Comparison of ENCODE assay signal across 5 fruit fly cellular contexts in genomic region chr3L:8063214-8064156, dm6.
A peak's percentile ranks its signal among the peaks of the same experiment; 100 is the strongest.
TF ChIP-seq lines count a peak whose summit lies in the region.

Gene Sarm (plus strand): TSS chr3L:8063874.

- TF ChIP-seq CTCF in whole organism, embryonic (GFP tag; optimal IDR thresholded peaks at IDR 0.05; lab: Kevin White, UChicago): no peak

TF ChIP-seq in whole organism, adult, 20 proteins besides CTCF, POLR2A, EP300 and RAD21 (continues in another document):
- TF ChIP-seq ovo (GFP tag; optimal IDR thresholded peaks at IDR 0.05; lab: Kevin White, UChicago) (no peak), CG1620 (GFP tag; optimal IDR thresholded peaks at IDR 0.05; lab: Kevin White, UChicago) (peak; percentile 43), Clk (GFP tag; optimal IDR thresholded peaks at IDR 0.05; lab: Kevin White, UChicago) (no peak), CG14711 (tag; optimal IDR thresholded peaks at IDR 0.05; lab: Kevin White, UChicago) (peak; percentile 17), Mnt (GFP tag; optimal IDR thresholded peaks at IDR 0.05; lab: Kevin White, UChicago) (peak; percentile 60), cnc (optimal IDR thresholded peaks at IDR 0.05; lab: Kevin White, UChicago) (no peak), Hr96 (GFP tag; optimal IDR thresholded peaks at IDR 0.05; lab: Kevin White, UChicago) (no peak), CG5204 (GFP tag; optimal IDR thresholded peaks at IDR 0.05; lab: Kevin White, UChicago) (no peak), Crg-1 (GFP tag; optimal IDR thresholded peaks at IDR 0.05; lab: Kevin White, UChicago) (peak; percentile 12), CG7045 (GFP tag; optimal IDR thresholded peaks at IDR 0.05; lab: Kevin White, UChicago) (no peak), pad (GFP tag; optimal IDR thresholded peaks at IDR 0.05; lab: Kevin White, UChicago) (peak; percentile 45), cic (GFP tag; optimal IDR thresholded peaks at IDR 0.05; lab: Kevin White, UChicago) (no peak), CG7101 (tag; optimal IDR thresholded peaks at IDR 0.05; lab: Kevin White, UChicago) (no peak), kay (GFP tag; lab: Kevin White, UChicago; ENCODE audit: borderline replicate concordance) (no peak), CG33017 (tag; optimal IDR thresholded peaks at IDR 0.05; lab: Kevin White, UChicago) (no peak), toe (GFP tag; optimal IDR thresholded peaks at IDR 0.05; lab: Kevin White, UChicago) (peak; percentile 21), CG11617 (GFP tag; optimal IDR thresholded peaks at IDR 0.05; lab: Kevin White, UChicago) (peak; percentile 59), tj (GFP tag; optimal IDR thresholded peaks at IDR 0.05; lab: Kevin White, UChicago) (peak; percentile 37), CG12768 (GFP tag; optimal IDR thresholded peaks at IDR 0.05; lab: Kevin White, UChicago) (peak; percentile 30)

TF ChIP-seq in whole organism, embryonic, 481 proteins besides CTCF, POLR2A, EP300 and RAD21 (continues in another document):
- TF ChIP-seq Blimp-1 (GFP tag; optimal IDR thresholded peaks at IDR 0.05; lab: Kevin White, UChicago) (peak; percentile 18), fd96Cb (tag; optimal IDR thresholded peaks at IDR 0.05; lab: Kevin White, UChicago) (peak; percentile 36), dmrt99B (tag; optimal IDR thresholded peaks at IDR 0.05; lab: Kevin White, UChicago) (peak; percentile 60), lilli (GFP tag; optimal IDR thresholded peaks at IDR 0.05; lab: Kevin White, UChicago) (peak; percentile 52), Fer1 (GFP tag; optimal IDR thresholded peaks at IDR 0.05; lab: Kevin White, UChicago) (peak; percentile 52), CG7839 (tag; optimal IDR thresholded peaks at IDR 0.05; lab: Kevin White, UChicago) (peak; percentile 43), Ada2b (GFP tag; IDR thresholded peaks at IDR 0.05; lab: Robert Waterston, UW) (no peak), sqz (GFP tag; optimal IDR thresholded peaks at IDR 0.05; lab: Kevin White, UChicago) (no peak), CG17361 (GFP tag; IDR thresholded peaks at IDR 0.05; lab: Robert Waterston, UW) (peak; percentile 83), MBD-R2 (GFP tag; IDR thresholded peaks at IDR 0.05; lab: Robert Waterston, UW) (0 out of 2 replicates have a peak, but pooled peaks have one; percentile 16), Nf-YC (tag; optimal IDR thresholded peaks at IDR 0.05; lab: Kevin White, UChicago) (peak; percentile 60), ATbp (GFP tag; optimal IDR thresholded peaks at IDR 0.05; lab: Kevin White, UChicago) (peak; percentile 41), Xrp1 (GFP tag; IDR thresholded peaks at IDR 0.05; lab: Robert Waterston, UW) (peak; percentile 37; the same call in 1 of the 2 replicates), CG11560 (tag; IDR thresholded peaks at IDR 0.05; lab: Robert Waterston, UW) (no peak), CG10431 (GFP tag; optimal IDR thresholded peaks at IDR 0.05; lab: Kevin White, UChicago) (no peak), sug (tag; optimal IDR thresholded peaks at IDR 0.05; lab: Kevin White, UChicago) (peak; percentile 58), CG15514 (GFP tag; optimal IDR thresholded peaks at IDR 0.05; lab: Kevin White, UChicago) (peak; percentile 32), dati (GFP tag; IDR thresholded peaks at IDR 0.05; lab: Robert Waterston, UW) (no peak)

TF ChIP-seq in whole organism, prepupa, 60 proteins besides CTCF, POLR2A, EP300 and RAD21 (continues in another document):
- TF ChIP-seq salr (GFP tag; optimal IDR thresholded peaks at IDR 0.05; lab: Kevin White, UChicago) (peak in 1 of 2 experiments; percentile 62), fd59A (GFP tag; optimal IDR thresholded peaks at IDR 0.05; lab: Kevin White, UChicago) (peak; percentile 37), svp (GFP tag; lab: Kevin White, UChicago) (peak; percentile 91), Ets21C (GFP tag; optimal IDR thresholded peaks at IDR 0.05; lab: Kevin White, UChicago) (no peak), CG6792 (GFP tag; optimal IDR thresholded peaks at IDR 0.05; lab: Kevin White, UChicago) (peak; percentile 57), fkh (GFP tag; optimal IDR thresholded peaks at IDR 0.05; lab: Kevin White, UChicago) (peak; percentile 8), Gug (GFP tag; IDR thresholded peaks at IDR 0.05; lab: Robert Waterston, UW) (no peak), Hr38 (GFP tag; optimal IDR thresholded peaks at IDR 0.05; lab: Kevin White, UChicago) (no peak), Hr4 (GFP tag; optimal IDR thresholded peaks at IDR 0.05; lab: Kevin White, UChicago) (peak; percentile 61), cyc (GFP tag; optimal IDR thresholded peaks at IDR 0.05; lab: Kevin White, UChicago) (peak; percentile 9), esn (GFP tag; optimal IDR thresholded peaks at IDR 0.05; lab: Kevin White, UChicago) (peak; percentile 75), CG4318 (GFP tag; optimal IDR thresholded peaks at IDR 0.05; lab: Kevin White, UChicago) (no peak), CG3032 (tag; optimal IDR thresholded peaks at IDR 0.05; lab: Kevin White, UChicago) (peak; percentile 44), CG11762 (GFP tag; optimal IDR thresholded peaks at IDR 0.05; lab: Kevin White, UChicago; ENCODE audit: insufficient read depth) (peak; percentile 34), Eip75B (GFP tag; optimal IDR thresholded peaks at IDR 0.05; lab: Kevin White, UChicago) (peak; percentile 70), CG6276 (GFP tag; optimal IDR thresholded peaks at IDR 0.05; lab: Kevin White, UChicago) (peak; percentile 66), CG31627 (GFP tag; optimal IDR thresholded peaks at IDR 0.05; lab: Kevin White, UChicago) (peak; percentile 58), achi (GFP tag; optimal IDR thresholded peaks at IDR 0.05; lab: Kevin White, UChicago) (peak; percentile 61), CG6854 (GFP tag; optimal IDR thresholded peaks at IDR 0.05; lab: Kevin White, UChicago) (peak; percentile 28), CG7368 (GFP tag; optimal IDR thresholded peaks at IDR 0.05; lab: Kevin White, UChicago) (peak; percentile 26)

TF ChIP-seq in whole organism, pupa, 21 proteins besides CTCF, POLR2A, EP300 and RAD21:
- TF ChIP-seq Pif1A (GFP tag; optimal IDR thresholded peaks at IDR 0.05; lab: Kevin White, UChicago) (no peak), CG34367 (tag; optimal IDR thresholded peaks at IDR 0.05; lab: Kevin White, UChicago) (peak; percentile 20), EcR (GFP tag; optimal IDR thresholded peaks at IDR 0.05; lab: Kevin White, UChicago) (peak; percentile 47), rn (GFP tag; IDR thresholded peaks at IDR 0.05; lab: Robert Waterston, UW) (no peak), fd96Ca (GFP tag; IDR thresholded peaks at IDR 0.05; lab: Robert Waterston, UW) (no peak), CG12605 (GFP tag; IDR thresholded peaks at IDR 0.05; lab: Robert Waterston, UW) (no peak; the same call in 1 of the 2 replicates), CG13204 (GFP tag; optimal IDR thresholded peaks at IDR 0.05; lab: Kevin White, UChicago) (peak; percentile 36), CG14655 (GFP tag; optimal IDR thresholded peaks at IDR 0.05; lab: Kevin White, UChicago) (peak; percentile 76), CG15710 (tag; optimal IDR thresholded peaks at IDR 0.05; lab: Kevin White, UChicago) (peak; percentile 59), D1 (tag; optimal IDR thresholded peaks at IDR 0.05; lab: Kevin White, UChicago) (no peak), Ets98B (GFP tag; IDR thresholded peaks at IDR 0.05; lab: Robert Waterston, UW) (no peak; the same call in none of the 2 replicates), CG17806 (tag; optimal IDR thresholded peaks at IDR 0.05; lab: Kevin White, UChicago) (peak; percentile 43), Snoo (tag; optimal IDR thresholded peaks at IDR 0.05; lab: Kevin White, UChicago) (peak; percentile 52), CG8301 (tag; optimal IDR thresholded peaks at IDR 0.05; lab: Kevin White, UChicago) (peak; percentile 52), CG4496 (GFP tag; IDR thresholded peaks at IDR 0.05; lab: Robert Waterston, UW) (peak; percentile 52; the same call in 1 of the 3 replicates), CG32121 (GFP tag; IDR thresholded peaks at IDR 0.05; lab: Robert Waterston, UW) (no peak; the same call in 1 of the 2 replicates), CG8159 (tag; optimal IDR thresholded peaks at IDR 0.05; lab: Kevin White, UChicago) (peak; percentile 69), CG10348 (GFP tag; IDR thresholded peaks at IDR 0.05; lab: Robert Waterston, UW) (no peak), CG9948 (tag; optimal IDR thresholded peaks at IDR 0.05; lab: Kevin White, UChicago) (peak; percentile 35), Pif1B (GFP tag; optimal IDR thresholded peaks at IDR 0.05; lab: Kevin White, UChicago) (no peak), gl (tag; optimal IDR thresholded peaks at IDR 0.05; lab: Kevin White, UChicago) (no peak)

TF ChIP-seq in whole organism, wandering third instar larva, 38 proteins besides CTCF, POLR2A, EP300 and RAD21 (continues in another document):
- TF ChIP-seq sv (GFP tag; optimal IDR thresholded peaks at IDR 0.05; lab: Kevin White, UChicago): no peak
- peak; percentile 38 for TF ChIP-seq OdsH (GFP tag; optimal IDR thresholded peaks at IDR 0.05; lab: Kevin White, UChicago)
- peak; percentile 40 for TF ChIP-seq jim (GFP tag; optimal IDR thresholded peaks at IDR 0.05; lab: Kevin White, UChicago)
- no peak for TF ChIP-seq CrebA (GFP tag; optimal IDR thresholded peaks at IDR 0.05; lab: Kevin White, UChicago; ENCODE audit: borderline replicate concordance)
- peak; percentile 98 for TF ChIP-seq Myc (optimal IDR thresholded peaks at IDR 0.05; lab: Kevin White, UChicago)
- peak; percentile 64 for TF ChIP-seq psq (GFP tag; optimal IDR thresholded peaks at IDR 0.05; lab: Kevin White, UChicago)
- peak; percentile 0 for TF ChIP-seq Vsx2 (GFP tag; optimal IDR thresholded peaks at IDR 0.05; lab: Kevin White, UChicago; ENCODE audit: partially characterized antibody)
- peak; percentile 10 for TF ChIP-seq dsf (GFP tag; optimal IDR thresholded peaks at IDR 0.05; lab: Kevin White, UChicago; ENCODE audit: borderline replicate concordance)
- TF ChIP-seq pan (optimal IDR thresholded peaks at IDR 0.05; lab: Kevin White, UChicago): no peak
- no peak for TF ChIP-seq dl (GFP tag; optimal IDR thresholded peaks at IDR 0.05; lab: Kevin White, UChicago; ENCODE audit: insufficient read depth in 1 of 2, partially characterized antibody in 2 of 2)
- no peak for TF ChIP-seq Hr78 (GFP tag; optimal IDR thresholded peaks at IDR 0.05; lab: Kevin White, UChicago)
- TF ChIP-seq br (GFP tag; optimal IDR thresholded peaks at IDR 0.05; lab: Kevin White, UChicago): peak; percentile 50
- no peak for TF ChIP-seq CG32264 (GFP tag; optimal IDR thresholded peaks at IDR 0.05; lab: Kevin White, UChicago)
- TF ChIP-seq fru (GFP tag; optimal IDR thresholded peaks at IDR 0.05; lab: Kevin White, UChicago): peak; percentile 60
- peak; percentile 33 for TF ChIP-seq rgr (GFP tag; optimal IDR thresholded peaks at IDR 0.05; lab: Kevin White, UChicago)
- TF ChIP-seq CG9705 (GFP tag; optimal IDR thresholded peaks at IDR 0.05; lab: Kevin White, UChicago): peak; percentile 50
- TF ChIP-seq lola (GFP tag; optimal IDR thresholded peaks at IDR 0.05; lab: Kevin White, UChicago): no peak
- no peak for TF ChIP-seq Mio (GFP tag; optimal IDR thresholded peaks at IDR 0.05; lab: Kevin White, UChicago)
- peak in 1 of 2 experiments; percentile 60 for TF ChIP-seq foxo (GFP tag; optimal IDR thresholded peaks at IDR 0.05; lab: Kevin White, UChicago)
- peak; percentile 58 for TF ChIP-seq dmrt93B (GFP tag; optimal IDR thresholded peaks at IDR 0.05; lab: Kevin White, UChicago)
- TF ChIP-seq Sp1 (GFP tag; optimal IDR thresholded peaks at IDR 0.05; lab: Kevin White, UChicago): peak; percentile 77
